Fruit fly (Drosophila melanogaster): Measurements from ENCODE around the gene CG17564.

dm6 chr2L:19325420-19325819 lies 25.7 kb upstream of the CG17564 start:
- TF ChIP-seq usp (GFP tag; optimal IDR thresholded peaks at IDR 0.05) (no peak), EcR (GFP tag; optimal IDR thresholded peaks at IDR 0.05) (no peak)
